Fruit fly (Drosophila melanogaster): ENCODE data around the gene Polr2B.

Polr2B gene

dm6 chr3R:14122347-14122812 lies 3.2 kb upstream of the Polr2B start, which contains the start of the genes Abi and twf (continued):
- TF ChIP-seq Pdp1 (GFP tag; optimal IDR thresholded peaks at IDR 0.05) = peak; percentile 41 to 71
- peak; percentile 60 for TF ChIP-seq tx (GFP tag; optimal IDR thresholded peaks at IDR 0.05)
- TF ChIP-seq CG1602 (GFP tag; optimal IDR thresholded peaks at IDR 0.05) = peak; percentile 80
- no peak for TF ChIP-seq ab (GFP tag; optimal IDR thresholded peaks at IDR 0.05)
- TF ChIP-seq maf-S (GFP tag; optimal IDR thresholded peaks at IDR 0.05) = peak; percentile 63
- peak; percentile 32; the same call in 1 of the 2 replicates for TF ChIP-seq ranshi (GFP tag; IDR thresholded peaks at IDR 0.05)
- peak; percentile 22 for TF ChIP-seq CG6683 (GFP tag; optimal IDR thresholded peaks at IDR 0.05)
- peak; percentile 74 for TF ChIP-seq CG2712 (tag; optimal IDR thresholded peaks at IDR 0.05)
- peak; percentile 41 for TF ChIP-seq ttk (GFP tag; IDR thresholded peaks at IDR 0.05)
- no peak for TF ChIP-seq zen2 (GFP tag; IDR thresholded peaks at IDR 0.05; ENCODE audit: partially characterized antibody)
- TF ChIP-seq CG17385 (GFP tag; optimal IDR thresholded peaks at IDR 0.05) = peak; percentile 62
- TF ChIP-seq Sin3A (optimal IDR thresholded peaks at IDR 0.05) = peak; percentile 64
- TF ChIP-seq Nf-YB (GFP tag; optimal IDR thresholded peaks at IDR 0.05) = peak; percentile 45
- no peak for TF ChIP-seq br (optimal IDR thresholded peaks at IDR 0.05)
- TF ChIP-seq Hr51 (GFP tag; optimal IDR thresholded peaks at IDR 0.05) = peak; percentile 40 to 61
- TF ChIP-seq gce (GFP tag; IDR thresholded peaks at IDR 0.05) = no peak; the same call in 2 of the 3 replicates
- TF ChIP-seq gcm (GFP tag; optimal IDR thresholded peaks at IDR 0.05) = peak; percentile 47
- TF ChIP-seq chn (GFP tag; optimal IDR thresholded peaks at IDR 0.05) = peak; percentile 71
- peak; percentile 53 for TF ChIP-seq Sox100B (GFP tag; optimal IDR thresholded peaks at IDR 0.05)
- TF ChIP-seq az2 (GFP tag; optimal IDR thresholded peaks at IDR 0.05) = peak; percentile 70
- peak; percentile 42; the same call in 1 of the 2 replicates for TF ChIP-seq Taf1 (GFP tag; IDR thresholded peaks at IDR 0.05)
- peak; percentile 47 for TF ChIP-seq ERR (GFP tag; optimal IDR thresholded peaks at IDR 0.05)
- peak; percentile 46 for TF ChIP-seq tup (GFP tag; optimal IDR thresholded peaks at IDR 0.05)
- TF ChIP-seq CG34376 (GFP tag; optimal IDR thresholded peaks at IDR 0.05) = peak; percentile 56
- peak; percentile 68 for TF ChIP-seq Aef1 (GFP tag; IDR thresholded peaks at IDR 0.05)
- TF ChIP-seq NFAT (GFP tag; IDR thresholded peaks at IDR 0.05) = peak; percentile 67; the same call in 1 of the 2 replicates
- TF ChIP-seq CG8089 (GFP tag; optimal IDR thresholded peaks at IDR 0.05) = peak; percentile 16
- TF ChIP-seq Mrtf (GFP tag; IDR thresholded peaks at IDR 0.05) = no peak
- TF ChIP-seq her (GFP tag; optimal IDR thresholded peaks at IDR 0.05) = peak; percentile 31
- peak; percentile 63 for TF ChIP-seq Ets97D (GFP tag; optimal IDR thresholded peaks at IDR 0.05)
- peak; percentile 39 for TF ChIP-seq esg (GFP tag; conservative IDR thresholded peaks at IDR 0.05)
- peak; percentile 95 for TF ChIP-seq sens (GFP tag)
- TF ChIP-seq Hmr (GFP tag; optimal IDR thresholded peaks at IDR 0.05) = peak; percentile 67
- TF ChIP-seq slbo (GFP tag; IDR thresholded peaks at IDR 0.05) = peak; percentile 80
- TF ChIP-seq Eip74EF (GFP tag; optimal IDR thresholded peaks at IDR 0.05) = peak in 1 of 2 experiments; percentile 9
- TF ChIP-seq Med (GFP tag) = peak; percentile 91
- TF ChIP-seq CG12155 (GFP tag; optimal IDR thresholded peaks at IDR 0.05) = peak; percentile 80
- peak; percentile 21 for TF ChIP-seq cwo (GFP tag; optimal IDR thresholded peaks at IDR 0.05)
- TF ChIP-seq Atf-2 (GFP tag; optimal IDR thresholded peaks at IDR 0.05) = peak; percentile 6
- TF ChIP-seq Drgx (GFP tag; IDR thresholded peaks at IDR 0.05) = 0 out of 2 replicates have a peak, but pooled peaks have one; percentile 19
- no peak for TF ChIP-seq CG11723 (GFP tag; optimal IDR thresholded peaks at IDR 0.05)
- no peak for TF ChIP-seq CG3163 (GFP tag; optimal IDR thresholded peaks at IDR 0.05)
- peak; percentile 34 for TF ChIP-seq bab2 (GFP tag; optimal IDR thresholded peaks at IDR 0.05)
- no peak for TF ChIP-seq CG4707 (GFP tag; optimal IDR thresholded peaks at IDR 0.05)
- TF ChIP-seq oc (tag; optimal IDR thresholded peaks at IDR 0.05) = no peak
- peak; percentile 15 for TF ChIP-seq Dp (GFP tag; optimal IDR thresholded peaks at IDR 0.05)
- TF ChIP-seq CG18011 (GFP tag; optimal IDR thresholded peaks at IDR 0.05) = peak; percentile 59
- peak; percentile 78 for TF ChIP-seq Adf1 (GFP tag; IDR thresholded peaks at IDR 0.05)
- peak; percentile 43 for TF ChIP-seq CG16815 (GFP tag; optimal IDR thresholded peaks at IDR 0.05)
- no peak for TF ChIP-seq grn (GFP tag; optimal IDR thresholded peaks at IDR 0.05)
- TF ChIP-seq CHES-1-like (GFP tag; optimal IDR thresholded peaks at IDR 0.05) = peak; percentile 4

Data from whole organism, embryonic.